Fruit fly (Drosophila melanogaster): Measurements from ENCODE around the gene Eip74EF.

Gene Eip74EF

DNA sequence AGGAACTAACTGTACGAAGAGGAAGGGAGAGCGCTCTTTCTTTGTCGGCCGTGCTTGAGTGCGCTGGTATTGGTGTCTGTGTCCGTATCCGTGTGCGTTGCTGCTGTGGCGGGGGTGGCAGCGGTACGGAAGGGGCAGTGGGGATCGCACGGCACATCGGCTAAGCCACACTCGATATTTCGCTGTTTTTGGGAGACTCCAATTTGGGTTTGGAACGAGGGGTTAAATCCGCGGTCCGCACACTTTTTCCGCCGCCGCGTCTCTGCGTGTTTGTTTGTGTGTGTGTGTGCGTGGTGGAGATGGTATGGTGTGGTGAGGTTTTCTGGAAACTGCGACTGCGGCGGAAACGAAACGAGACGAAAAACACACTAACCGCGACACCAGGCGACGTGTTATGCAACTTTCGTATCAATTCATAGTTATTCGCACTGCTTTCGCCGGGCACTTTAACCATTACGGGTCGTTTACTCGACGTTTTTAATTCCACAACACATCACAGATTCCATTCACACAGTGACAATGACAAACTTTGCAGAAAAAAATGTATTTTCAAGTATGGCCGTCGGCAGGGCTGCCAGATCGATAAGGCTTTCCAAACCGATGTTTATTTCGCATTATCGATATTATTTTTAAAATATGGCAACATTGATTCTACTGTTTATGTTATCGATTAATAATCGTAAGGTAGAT lies 61.8 kb downstream of the Eip74EF start, which contains the start of gene CycT (continued):
- TF ChIP-seq bsh (GFP tag; optimal IDR thresholded peaks at IDR 0.05) (peak; percentile 8 to 39), sima (GFP tag; optimal IDR thresholded peaks at IDR 0.05) (no peak), Mrtf (GFP tag; IDR thresholded peaks at IDR 0.05) (no peak), CG8089 (GFP tag; optimal IDR thresholded peaks at IDR 0.05) (no peak), Neu2 (GFP tag; optimal IDR thresholded peaks at IDR 0.05; ENCODE audit: borderline replicate concordance) (no peak), Atf-2 (GFP tag; optimal IDR thresholded peaks at IDR 0.05) (no peak), CG10147 (GFP tag; optimal IDR thresholded peaks at IDR 0.05) (peak; percentile 61), Taf1 (GFP tag; IDR thresholded peaks at IDR 0.05) (no peak), Gug (GFP tag; IDR thresholded peaks at IDR 0.05) (no peak), yki (optimal IDR thresholded peaks at IDR 0.05) (no peak), NK7.1 (GFP tag; optimal IDR thresholded peaks at IDR 0.05) (no peak), chn (GFP tag; optimal IDR thresholded peaks at IDR 0.05) (no peak), pros (GFP tag; optimal IDR thresholded peaks at IDR 0.05) (peak; percentile 20), Tbp (GFP tag; optimal IDR thresholded peaks at IDR 0.05) (no peak), en (GFP tag; optimal IDR thresholded peaks at IDR 0.05) (no peak), Deaf1 (tag; optimal IDR thresholded peaks at IDR 0.05) (no peak), insv (GFP tag; optimal IDR thresholded peaks at IDR 0.05) (peak in 1 of 2 experiments; percentile 52), knrl (GFP tag; IDR thresholded peaks at IDR 0.05; ENCODE audit: partially characterized antibody) (peak; percentile 92), CG1647 (GFP tag; optimal IDR thresholded peaks at IDR 0.05) (no peak), HmgD (GFP tag; optimal IDR thresholded peaks at IDR 0.05) (peak; percentile 39), ranshi (GFP tag; IDR thresholded peaks at IDR 0.05) (no peak), otp (GFP tag; IDR thresholded peaks at IDR 0.05) (no peak), CG14860 (GFP tag; IDR thresholded peaks at IDR 0.05; ENCODE audit: partially characterized antibody) (peak; percentile 74), CG10654 (GFP tag; optimal IDR thresholded peaks at IDR 0.05) (no peak), Vsx1 (GFP tag; optimal IDR thresholded peaks at IDR 0.05) (peak; percentile 23), mam (GFP tag; optimal IDR thresholded peaks at IDR 0.05) (no peak), gsb (GFP tag; IDR thresholded peaks at IDR 0.05) (no peak), sens-2 (GFP tag; IDR thresholded peaks at IDR 0.05) (no peak), Lim3 (GFP tag; IDR thresholded peaks at IDR 0.05) (no peak), CG7745 (tag; optimal IDR thresholded peaks at IDR 0.05) (no peak), CG2875 (GFP tag; optimal IDR thresholded peaks at IDR 0.05) (no peak), CG11560 (tag; IDR thresholded peaks at IDR 0.05) (peak; percentile 75; the same call in 2 of the 3 replicates), CG2889 (GFP tag; IDR thresholded peaks at IDR 0.05) (no peak), unc-4 (GFP tag; IDR thresholded peaks at IDR 0.05; ENCODE audit: partially characterized antibody) (peak; percentile 88), org-1 (GFP tag; optimal IDR thresholded peaks at IDR 0.05) (no peak), CG2202 (tag; optimal IDR thresholded peaks at IDR 0.05) (no peak), ara (GFP tag; IDR thresholded peaks at IDR 0.05) (no peak), CG10366 (GFP tag; IDR thresholded peaks at IDR 0.05) (no peak), phol (tag; optimal IDR thresholded peaks at IDR 0.05) (peak; percentile 99), Fer2 (tag; optimal IDR thresholded peaks at IDR 0.05) (peak; percentile 8), zfh1 (GFP tag; IDR thresholded peaks at IDR 0.05) (no peak), her (GFP tag; optimal IDR thresholded peaks at IDR 0.05) (peak; percentile 28), prd (optimal IDR thresholded peaks at IDR 0.05) (no peak), prd (GFP tag; IDR thresholded peaks at IDR 0.05) (no peak), CG5180 (GFP tag; optimal IDR thresholded peaks at IDR 0.05) (no peak), hth (optimal IDR thresholded peaks at IDR 0.05) (no peak), Hmr (GFP tag; optimal IDR thresholded peaks at IDR 0.05) (peak; percentile 81), CG16813 (GFP tag; IDR thresholded peaks at IDR 0.05; ENCODE audit: partially characterized antibody) (peak; percentile 92), ERR (GFP tag; optimal IDR thresholded peaks at IDR 0.05) (no peak), dm (GFP tag; optimal IDR thresholded peaks at IDR 0.05) (peak; percentile 82), peb (GFP tag; IDR thresholded peaks at IDR 0.05) (no peak)
